Fruit fly (Drosophila melanogaster) whole organism, wandering third instar larva: Measurements from ENCODE around the gene Rab14.

Source experiments
- Abd-B ChIP-seq: fragments of >200 bp; optimal IDR thresholded peaks from 2 replicates; lab custom pipeline; 2017; ENCODE audit warnings: missing biosample characterization, missing genetic modification characterization
- CrebA ChIP-seq: fragments of 200-800 bp; sonication (Bioruptor generic); optimal IDR thresholded peaks from 2 replicates; lab custom pipeline; 2016; ENCODE audit warnings: missing biosample characterization, mild to moderate bottlenecking, missing genetic modification characterization, borderline replicate concordance
- Dfd ChIP-seq: fragments of >200 bp; optimal IDR thresholded peaks from 2 replicates; lab custom pipeline; 2017; ENCODE audit warnings: missing biosample characterization, missing genetic modification characterization
- Dif ChIP-seq: fragments of 200-275, 200-300 bp; sonication (Bioruptor generic); optimal IDR thresholded peaks from 2 replicates; lab custom pipeline; 2018; ENCODE audit warnings: missing biosample characterization, missing genetic modification characterization; ENCODE audit not compliant: partially characterized antibody
- GATAd ChIP-seq: sonication (Bioruptor generic); optimal IDR thresholded peaks from 2 replicates; lab custom pipeline; 2016; ENCODE audit warnings: missing biosample characterization, missing genetic modification characterization
- HLH106 ChIP-seq: fragments of 200-800 bp; optimal IDR thresholded peaks from 3 replicates; lab custom pipeline; 2019; ENCODE audit warnings: missing biosample characterization, mild to moderate bottlenecking, missing genetic modification characterization, moderate library complexity
- Hnf4 ChIP-seq: fragments of 200-800 bp; sonication (Bioruptor generic); optimal IDR thresholded peaks from 2 replicates; lab custom pipeline; 2016; ENCODE audit warnings: missing biosample characterization, mild to moderate bottlenecking, missing genetic modification characterization
- Hr78 ChIP-seq: fragments of >200 bp; optimal IDR thresholded peaks from 2 replicates; lab custom pipeline; 2017; ENCODE audit warnings: missing biosample characterization, missing genetic modification characterization
- Jra ChIP-seq: sonication (Bioruptor generic); optimal IDR thresholded peaks from 2 replicates; lab custom pipeline; 2016; ENCODE audit warnings: missing biosample characterization, missing genetic modification characterization
- Myc ChIP-seq: fragments of >200 bp; optimal IDR thresholded peaks from 2 replicates; lab custom pipeline; 2017
- OdsH ChIP-seq: fragments of 200-800 bp; sonication (Bioruptor generic); optimal IDR thresholded peaks from 2 replicates; lab custom pipeline; 2016; ENCODE audit warnings: missing biosample characterization, mild to moderate bottlenecking, missing genetic modification characterization
- Rel ChIP-seq, 2 experiments: fragments of 200-800 bp; sonication (Bioruptor generic) in 1 of 2; optimal IDR thresholded peaks; 2 replicates in 1 of 2; 3 replicates in 1 of 2; lab custom pipeline; 2016 to 2019; ENCODE audit warnings: mild to moderate bottlenecking in 2 of 2, missing biosample characterization in 2 of 2, missing genetic modification characterization in 2 of 2, moderate library complexity in 1 of 2
- Sp1 ChIP-seq: fragments of 200-800 bp; sonication (Bioruptor generic); optimal IDR thresholded peaks from 3 replicates; lab custom pipeline; 2019; ENCODE audit warnings: missing biosample characterization, mild to moderate bottlenecking, missing genetic modification characterization, moderate library complexity
- Vsx2 ChIP-seq: fragments of 200-300, 225-300 bp; sonication (Bioruptor generic); optimal IDR thresholded peaks from 2 replicates; lab custom pipeline; 2018; ENCODE audit warnings: missing biosample characterization, missing genetic modification characterization; ENCODE audit not compliant: partially characterized antibody
- brk ChIP-seq: fragments of 200-800 bp; sonication (Bioruptor generic); optimal IDR thresholded peaks from 2 replicates; lab custom pipeline; 2016; ENCODE audit warnings: missing biosample characterization, mild to moderate bottlenecking, missing genetic modification characterization
- dl ChIP-seq, 2 experiments: fragments of 175-275, 200-275 bp in 1 of 2; fragments of 200-275 bp in 1 of 2; sonication (Bioruptor generic); optimal IDR thresholded peaks; lab custom pipeline; 2018; ENCODE audit warnings: mild to moderate bottlenecking in 2 of 2, missing biosample characterization in 2 of 2, missing genetic modification characterization in 2 of 2, moderate library complexity in 2 of 2; ENCODE audit not compliant: partially characterized antibody in 2 of 2, insufficient read depth in 1 of 2
- dmrt93B ChIP-seq: fragments of 200-800 bp; sonication (Bioruptor generic); optimal IDR thresholded peaks from 2 replicates; lab custom pipeline; 2018; ENCODE audit warnings: missing biosample characterization, mild to moderate bottlenecking, missing genetic modification characterization
- ey ChIP-seq: fragments of 200-800 bp; sonication (Bioruptor generic); optimal IDR thresholded peaks from 2 replicates; lab custom pipeline; 2016; ENCODE audit warnings: missing biosample characterization, missing genetic modification characterization
- foxo ChIP-seq, 2 experiments: fragments of 200-800 bp; sonication (Bioruptor generic); optimal IDR thresholded peaks; 2 replicates in 1 of 2; 3 replicates in 1 of 2; lab custom pipeline; 2016 to 2017; ENCODE audit warnings: missing biosample characterization in 2 of 2, missing genetic modification characterization in 2 of 2
- fru ChIP-seq: fragments of 200-800 bp; sonication (Bioruptor generic); optimal IDR thresholded peaks from 3 replicates; lab custom pipeline; 2016; ENCODE audit warnings: missing biosample characterization, mild to moderate bottlenecking, missing genetic modification characterization
- h ChIP-seq: fragments of 200-800 bp; sonication (Bioruptor generic); optimal IDR thresholded peaks from 3 replicates; lab custom pipeline; 2016; ENCODE audit warnings: missing biosample characterization, mild to moderate bottlenecking, missing genetic modification characterization
- jim ChIP-seq: fragments of 175-275, 200-325 bp; sonication (Bioruptor generic); optimal IDR thresholded peaks from 2 replicates; lab custom pipeline; 2016; ENCODE audit warnings: missing biosample characterization, mild to moderate bottlenecking, missing genetic modification characterization
- lola ChIP-seq: fragments of >200 bp; optimal IDR thresholded peaks from 2 replicates; lab custom pipeline; 2017; ENCODE audit warnings: missing biosample characterization, missing genetic modification characterization
- pan ChIP-seq: fragments of >200 bp; optimal IDR thresholded peaks from 2 replicates; lab custom pipeline; 2017
- psq ChIP-seq: fragments of 200-800 bp; sonication (Bioruptor generic); optimal IDR thresholded peaks from 3 replicates; lab custom pipeline; 2017; ENCODE audit warnings: missing biosample characterization, mild to moderate bottlenecking, missing genetic modification characterization, moderate library complexity
- rgr ChIP-seq: fragments of 200-800 bp; sonication (Bioruptor generic); optimal IDR thresholded peaks from 3 replicates; lab custom pipeline; 2016; ENCODE audit warnings: missing biosample characterization, mild to moderate bottlenecking, missing genetic modification characterization
- sage ChIP-seq: fragments of 200-800 bp; sonication (Bioruptor generic); optimal IDR thresholded peaks from 2 replicates; lab custom pipeline; 2016; ENCODE audit warnings: missing biosample characterization, mild to moderate bottlenecking, missing genetic modification characterization
- sv ChIP-seq: fragments of 200-800 bp; sonication (Bioruptor generic); optimal IDR thresholded peaks from 3 replicates; lab custom pipeline; 2016; ENCODE audit warnings: missing biosample characterization, missing genetic modification characterization
- usp ChIP-seq: fragments of >200 bp; optimal IDR thresholded peaks from 2 replicates; lab custom pipeline; 2017; ENCODE audit warnings: missing biosample characterization, missing genetic modification characterization

Rab14 gene

DNA sequence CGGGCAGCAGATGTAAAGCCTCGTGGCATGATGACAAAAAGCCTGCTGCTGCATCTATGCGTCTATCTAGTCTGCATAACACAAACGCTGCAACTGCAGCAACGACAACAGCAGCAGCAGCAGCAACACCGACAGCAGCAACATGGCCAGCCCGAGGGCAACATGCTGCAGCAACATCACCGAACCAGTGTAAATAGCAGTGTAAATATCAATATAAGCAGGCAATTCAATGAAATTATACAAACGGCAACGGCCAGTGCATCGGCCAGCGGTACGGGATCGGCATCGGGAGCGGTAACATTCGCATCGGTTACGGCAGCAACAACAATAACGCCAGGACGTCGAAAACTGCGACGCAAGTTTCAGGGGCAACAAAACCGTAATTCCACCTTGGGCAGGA is 46.7 kb upstream of the Rab14 start:
- TF ChIP-seq pan (lab: Kevin White, UChicago) (no peak), Hr78 (GFP tag; lab: Kevin White, UChicago) (no peak), Abd-B (GFP tag; lab: Kevin White, UChicago) (no peak), Vsx2 (GFP tag; lab: Kevin White, UChicago) (no peak), foxo (GFP tag; optimal IDR thresholded peaks at IDR 0.05; lab: Kevin White, UChicago) (no peak)

DNA sequence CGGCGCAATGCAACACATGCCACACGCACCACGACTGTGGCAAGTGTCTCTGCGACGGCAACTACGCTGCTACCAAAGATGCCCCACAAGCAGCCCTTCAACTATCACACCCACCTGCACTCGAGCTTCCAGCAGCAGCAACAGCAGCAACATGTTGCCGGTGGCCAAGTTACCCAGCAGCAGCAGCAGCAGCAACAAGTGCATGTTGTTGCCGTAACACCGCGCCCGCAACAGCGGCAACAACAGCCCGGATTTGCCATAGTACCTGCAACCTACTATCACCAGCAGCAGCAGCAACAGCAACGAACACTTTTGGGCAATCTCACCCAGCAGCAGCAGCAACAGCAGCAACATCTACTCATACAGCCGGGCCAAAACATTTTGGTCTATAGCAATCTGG is 46.3 kb upstream of the Rab14 start:
- TF ChIP-seq dmrt93B (GFP tag; lab: Kevin White, UChicago) = no peak
- no peak for TF ChIP-seq CrebA
- TF ChIP-seq rgr (GFP tag; lab: Kevin White, UChicago) = no peak
- TF ChIP-seq Myc (lab: Kevin White, UChicago) = no peak
- TF ChIP-seq Dfd = peak; percentile 70
- no peak for TF ChIP-seq pan (lab: Kevin White, UChicago)
- TF ChIP-seq, all 38 proteins: peak for 1

DNA sequence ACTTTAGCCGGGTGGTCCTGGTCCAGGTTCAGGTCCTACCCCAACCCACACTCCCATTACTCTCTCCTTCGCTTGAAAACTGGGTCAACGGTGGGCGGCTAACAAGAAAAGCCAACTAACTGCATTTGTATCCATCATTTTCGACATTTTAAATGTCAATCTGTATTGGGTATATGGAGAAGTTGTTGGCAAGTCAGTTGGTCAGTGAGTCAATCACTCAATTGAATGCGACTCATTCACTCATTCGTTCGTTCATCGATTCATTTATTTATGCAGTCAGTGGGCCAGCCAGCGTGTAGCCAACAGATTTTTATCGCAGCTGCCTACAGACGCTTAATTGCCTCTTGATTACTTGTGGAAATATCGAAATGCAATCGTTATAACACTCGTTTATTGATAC is 38.2 kb upstream of the Rab14 start:
- TF ChIP-seq h (GFP tag; lab: Kevin White, UChicago) = no peak
- TF ChIP-seq sv (GFP tag; lab: Kevin White, UChicago) = no peak
- TF ChIP-seq fru (GFP tag; lab: Kevin White, UChicago) = no peak
- TF ChIP-seq usp (GFP tag; lab: Kevin White, UChicago) = no peak
- no peak for TF ChIP-seq foxo (GFP tag; optimal IDR thresholded peaks at IDR 0.05; lab: Kevin White, UChicago)
- TF ChIP-seq Dif (GFP tag; lab: Kevin White, UChicago) = no peak
- TF ChIP-seq GATAd (GFP tag; lab: Kevin White, UChicago) = no peak

DNA sequence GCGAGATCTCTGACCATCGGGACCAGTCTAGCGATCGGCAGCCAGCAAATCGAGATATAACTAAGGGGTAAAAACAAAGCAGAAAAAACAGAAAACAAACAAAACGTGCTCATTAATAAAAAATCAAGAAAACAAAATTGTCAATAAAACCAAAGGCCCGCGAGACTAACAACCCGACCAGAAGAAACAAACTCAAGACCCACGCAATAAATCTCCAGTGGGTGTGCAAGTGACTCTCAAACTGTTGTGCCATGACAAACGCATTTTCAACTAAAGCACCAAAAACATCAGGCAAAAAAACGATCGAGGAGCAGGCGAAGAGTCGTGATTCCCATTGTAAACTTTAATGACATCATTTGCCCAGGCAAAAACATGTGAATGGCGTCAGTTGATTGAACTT is 37.0 kb upstream of the Rab14 start:
- TF ChIP-seq HLH106 (tag; lab: Kevin White, UChicago) = no peak
- no peak for TF ChIP-seq lola
- TF ChIP-seq Dfd = no peak
- TF ChIP-seq h (GFP tag; lab: Kevin White, UChicago) = no peak
- no peak for TF ChIP-seq brk (GFP tag; lab: Kevin White, UChicago)
- no peak for TF ChIP-seq Dif (GFP tag; lab: Kevin White, UChicago)
- no peak for TF ChIP-seq ey (GFP tag; lab: Kevin White, UChicago)
- no peak for TF ChIP-seq GATAd (GFP tag; lab: Kevin White, UChicago)
- no peak for TF ChIP-seq Rel (GFP tag; optimal IDR thresholded peaks at IDR 0.05; lab: Kevin White, UChicago)
- TF ChIP-seq Rel (tag; optimal IDR thresholded peaks at IDR 0.05; lab: Kevin White, UChicago) = no peak
- TF ChIP-seq Abd-B (GFP tag; lab: Kevin White, UChicago) = no peak
- no peak for TF ChIP-seq Vsx2 (GFP tag; lab: Kevin White, UChicago)
- TF ChIP-seq, all 38 proteins: peak for 0

DNA sequence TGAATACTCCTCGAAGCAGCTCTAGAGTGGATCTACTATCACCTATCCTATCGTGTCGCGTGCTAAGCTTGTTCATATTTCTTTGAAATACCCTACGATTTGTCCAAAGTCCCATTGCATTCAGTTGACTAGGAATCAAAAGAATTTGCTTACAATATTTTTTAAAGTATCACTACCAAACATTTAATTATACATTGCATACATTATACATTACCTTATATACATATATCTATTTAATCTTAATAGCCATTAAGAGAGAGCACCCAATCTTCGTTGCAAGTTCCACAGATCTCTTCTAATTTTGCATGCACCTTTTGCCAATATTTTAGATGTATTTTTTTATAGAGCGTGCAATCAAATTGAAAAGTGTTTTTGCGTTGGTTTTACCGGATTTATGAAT is 36.3 kb upstream of the Rab14 start:
- no peak for TF ChIP-seq sv (GFP tag; lab: Kevin White, UChicago)
- no peak for TF ChIP-seq GATAd (GFP tag; lab: Kevin White, UChicago)
- no peak for TF ChIP-seq Sp1
- no peak for TF ChIP-seq sage (GFP tag; lab: Kevin White, UChicago)
- TF ChIP-seq psq (GFP tag; lab: Kevin White, UChicago) = no peak
- TF ChIP-seq Hr78 (GFP tag; lab: Kevin White, UChicago) = no peak
- no peak for TF ChIP-seq ey (GFP tag; lab: Kevin White, UChicago)
- TF ChIP-seq CrebA = no peak
- no peak for TF ChIP-seq Dfd
- TF ChIP-seq jim (GFP tag; lab: Kevin White, UChicago) = no peak
- no peak for TF ChIP-seq rgr (GFP tag; lab: Kevin White, UChicago)
- TF ChIP-seq Jra (GFP tag; lab: Kevin White, UChicago) = no peak
- TF ChIP-seq dmrt93B (GFP tag; lab: Kevin White, UChicago) = no peak
- no peak for TF ChIP-seq pan (lab: Kevin White, UChicago)
- no peak for TF ChIP-seq HLH106 (tag; lab: Kevin White, UChicago)
- TF ChIP-seq Dif (GFP tag; lab: Kevin White, UChicago) = no peak
- no peak for TF ChIP-seq Vsx2 (GFP tag; lab: Kevin White, UChicago)
- TF ChIP-seq dl (GFP tag; optimal IDR thresholded peaks at IDR 0.05; lab: Kevin White, UChicago; ENCODE audit: insufficient read depth in 1 of 2, partially characterized antibody in 2 of 2) = no peak
- no peak for TF ChIP-seq Hnf4 (GFP tag; lab: Kevin White, UChicago)
- TF ChIP-seq OdsH (GFP tag; lab: Kevin White, UChicago) = no peak
